Fruit fly (Drosophila melanogaster) whole organism: Measurements from ENCODE around the gene CG45099.

Source experiments
- CG8478 ChIP-seq: fragments of >200 bp; optimal IDR thresholded peaks from 2 replicates; lab custom pipeline; 2018; ENCODE audit warnings: inconsistent platforms
- Dll ChIP-seq: fragments of >200 bp; optimal IDR thresholded peaks from 2 replicates; lab custom pipeline; 2017
- EcR ChIP-seq, 2 experiments: fragments of >200 bp; optimal IDR thresholded peaks; 2 replicates each; lab custom pipeline; 2017; ENCODE audit warnings: missing biosample characterization in 2 of 2, missing genetic modification characterization in 2 of 2, missing genetic modification reagents in 2 of 2
- pan ChIP-seq: fragments of >200 bp; optimal IDR thresholded peaks from 2 replicates; lab custom pipeline; 2017
- psq ChIP-seq: fragments of >200 bp; optimal IDR thresholded peaks from 2 replicates; lab custom pipeline; 2017
- usp ChIP-seq: fragments of >200 bp; optimal IDR thresholded peaks from 2 replicates; lab custom pipeline; 2017; ENCODE audit warnings: missing biosample characterization, missing genetic modification characterization, mixed read lengths

DNA sequence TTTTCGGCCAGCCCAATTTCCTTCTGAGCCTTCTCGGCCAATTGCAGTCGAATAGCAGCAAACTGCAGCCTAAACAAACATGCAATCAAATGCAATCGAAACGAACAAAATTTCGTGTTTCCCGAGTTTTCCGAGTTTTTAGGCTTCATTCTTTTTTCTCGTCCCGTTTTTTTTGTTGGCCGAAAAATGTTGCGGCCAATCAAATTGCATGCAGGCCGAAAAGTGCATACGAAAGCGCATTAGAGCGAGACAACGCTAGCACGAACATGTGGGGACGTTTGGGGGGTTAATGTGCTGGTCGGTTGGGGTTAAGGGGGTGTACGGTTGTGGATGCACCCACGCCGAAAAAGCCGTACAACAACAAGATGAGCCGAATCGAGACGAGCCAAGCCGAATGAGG lies 44.3 kb downstream of the CG45099 start:
- no peak for TF ChIP-seq EcR (GFP tag; optimal IDR thresholded peaks at IDR 0.05; lab: Kevin White, UChicago)
- TF ChIP-seq psq: no peak
- TF ChIP-seq pan (lab: Kevin White, UChicago): no peak
- no peak for TF ChIP-seq CG8478 (lab: Kevin White, UChicago)
- TF ChIP-seq usp (GFP tag; lab: Kevin White, UChicago): no peak
- TF ChIP-seq Dll (lab: Kevin White, UChicago): no peak
